Fruit fly (Drosophila melanogaster) whole organism, embryonic: ENCODE results near the gene CG10761.
A peak's percentile ranks its signal among the peaks of the same experiment; 100 is the strongest.

Experiments
- Aef1 ChIP-seq: fragments of 200-800 bp; sonication (Bioruptor generic); IDR thresholded peaks from 3 replicates; pipeline ENCODE4 v1.3.6; 2022; ENCODE audit warnings: missing biosample characterization, missing genetic modification characterization
- Atf-2 ChIP-seq: fragments of 200-800 bp; sonication (Bioruptor generic); optimal IDR thresholded peaks from 2 replicates; lab custom pipeline; 2016; ENCODE audit warnings: missing biosample characterization, missing genetic modification characterization
- CG1024 ChIP-seq: fragments of 200-800 bp; sonication (Bioruptor generic); IDR thresholded peaks from 2 replicates; pipeline ENCODE4 v1.3.6; 2022; ENCODE audit warnings: missing biosample characterization, missing genetic modification characterization
- CG10267 ChIP-seq: fragments of 200-800 bp; sonication (Bioruptor generic); optimal IDR thresholded peaks from 2 replicates; lab custom pipeline; 2018; ENCODE audit warnings: missing biosample characterization, mild to moderate bottlenecking, missing genetic modification characterization, moderate library complexity
- CG11085 ChIP-seq: fragments of 200-800 bp; sonication (Bioruptor generic); IDR thresholded peaks from 2 replicates; pipeline ENCODE4 v1.3.6; 2022; ENCODE audit warnings: missing biosample characterization, missing genetic modification characterization
- CG12744 ChIP-seq: fragments of 200-800 bp; sonication (Bioruptor generic); optimal IDR thresholded peaks from 2 replicates; lab custom pipeline; 2016; ENCODE audit warnings: missing biosample characterization, missing genetic modification characterization
- CG16813 ChIP-seq: fragments of 200-800 bp; sonication (Bioruptor generic); IDR thresholded peaks from 3 replicates; pipeline ENCODE4 v1.3.6; 2022; ENCODE audit warnings: missing biosample characterization, missing genetic modification characterization; ENCODE audit not compliant: partially characterized antibody
- CG17612 ChIP-seq: fragments of 200-800 bp; sonication (Bioruptor generic); IDR thresholded peaks from 2 replicates; pipeline ENCODE4 v1.3.6; 2022; ENCODE audit warnings: missing biosample characterization, missing genetic modification characterization
- CG18011 ChIP-seq: fragments of 200-800 bp; sonication (Bioruptor generic); optimal IDR thresholded peaks from 2 replicates; lab custom pipeline; 2017; ENCODE audit warnings: missing biosample characterization, missing genetic modification characterization, mild to moderate bottlenecking, moderate library complexity, missing genotype
- CG31441 ChIP-seq: fragments of 200-800 bp; sonication (Bioruptor generic); IDR thresholded peaks from 2 replicates; pipeline ENCODE4 v1.3.6; 2022; ENCODE audit warnings: missing biosample characterization, missing genetic modification characterization
- CG34224 ChIP-seq: fragments of 200-800 bp; sonication (Bioruptor generic); IDR thresholded peaks from 3 replicates; pipeline ENCODE4 v1.3.6; 2022; ENCODE audit warnings: missing biosample characterization, missing genetic modification characterization; ENCODE audit not compliant: partially characterized antibody
- CG43689 ChIP-seq: fragments of 200-800 bp; sonication (Bioruptor generic); IDR thresholded peaks from 2 replicates; pipeline ENCODE4 v1.3.6; 2022; ENCODE audit warnings: missing biosample characterization, missing genetic modification characterization
- CG5245 ChIP-seq: fragments of 200-800 bp; sonication (Bioruptor generic); optimal IDR thresholded peaks from 3 replicates; lab custom pipeline; 2016; ENCODE audit warnings: missing biosample characterization, missing genetic modification characterization
- CG6765 ChIP-seq: fragments of 200-800 bp; sonication (Bioruptor generic); optimal IDR thresholded peaks from 3 replicates; lab custom pipeline; 2017; ENCODE audit warnings: missing biosample characterization, mild to moderate bottlenecking, missing genetic modification characterization
- CG8290 ChIP-seq, 3 experiments: fragments of 200-800 bp; sonication (Bioruptor generic); optimal IDR thresholded peaks; 2 replicates each; lab custom pipeline; 2016 to 2019; ENCODE audit warnings: missing biosample characterization in 3 of 3, missing genetic modification characterization in 3 of 3, mild to moderate bottlenecking in 2 of 3, moderate library complexity in 1 of 3
- CG9876 ChIP-seq: fragments of 200-800 bp; sonication (Bioruptor generic); optimal IDR thresholded peaks from 2 replicates; lab custom pipeline; 2016; ENCODE audit warnings: missing biosample characterization, missing genetic modification characterization
- CrebB ChIP-seq: fragments of 200-800 bp; sonication (Bioruptor generic); optimal IDR thresholded peaks from 3 replicates; lab custom pipeline; 2018; ENCODE audit warnings: missing biosample characterization, mild to moderate bottlenecking, missing genetic modification characterization
- Dbx ChIP-seq: fragments of 200-800 bp; sonication (Bioruptor generic); IDR thresholded peaks from 3 replicates; pipeline ENCODE4 v1.3.6; 2022; ENCODE audit warnings: missing biosample characterization, missing genetic modification characterization
- Doc3 ChIP-seq: fragments of 200-800 bp; sonication (Bioruptor generic); IDR thresholded peaks from 3 replicates; pipeline ENCODE4 v1.3.6; 2022; ENCODE audit warnings: missing biosample characterization, missing genetic modification characterization; ENCODE audit not compliant: partially characterized antibody
- Drgx ChIP-seq: fragments of 200-800 bp; sonication (Bioruptor generic); IDR thresholded peaks from 2 replicates; pipeline ENCODE4 v1.3.6; 2022; ENCODE audit warnings: missing biosample characterization, missing genetic modification characterization
- GATAe ChIP-seq: fragments of 200-800 bp; sonication (Bioruptor generic); conservative IDR thresholded peaks from 2 replicates; pipeline ENCODE4 v1.3.6; 2022; ENCODE audit warnings: missing biosample characterization, missing genetic modification characterization
- Oli ChIP-seq: fragments of 200-800 bp; sonication (Bioruptor generic); optimal IDR thresholded peaks from 2 replicates; lab custom pipeline; 2018; ENCODE audit warnings: missing biosample characterization, mild to moderate bottlenecking, missing genetic modification characterization, moderate library complexity
- Ptx1 ChIP-seq: fragments of 200-800 bp; sonication (Bioruptor generic); IDR thresholded peaks from 2 replicates; pipeline ENCODE4 v1.3.6; 2022; ENCODE audit warnings: missing biosample characterization, missing genetic modification characterization
- Six4 ChIP-seq: fragments of 200-800 bp; sonication (Bioruptor generic); optimal IDR thresholded peaks from 2 replicates; lab custom pipeline; 2016; ENCODE audit warnings: missing biosample characterization, missing genetic modification characterization
- Sox100B ChIP-seq: fragments of 200-800 bp; sonication (Bioruptor generic); optimal IDR thresholded peaks from 3 replicates; lab custom pipeline; 2018; ENCODE audit warnings: missing biosample characterization, mild to moderate bottlenecking, missing genetic modification characterization
- Sox102F ChIP-seq: fragments of 200-800 bp; sonication (Bioruptor generic); optimal IDR thresholded peaks from 2 replicates; lab custom pipeline; 2018; ENCODE audit warnings: missing biosample characterization, mild to moderate bottlenecking, missing genetic modification characterization, moderate library complexity
- Vsx1 ChIP-seq: fragments of 200-800 bp; sonication (Bioruptor generic); optimal IDR thresholded peaks from 2 replicates; lab custom pipeline; 2017; ENCODE audit warnings: missing biosample characterization, mild to moderate bottlenecking, missing genetic modification characterization, missing genetic modification reagents
- bcd ChIP-seq: fragments of 200-800 bp; sonication (Bioruptor generic); optimal IDR thresholded peaks from 2 replicates; lab custom pipeline; 2017; ENCODE audit warnings: missing biosample characterization, mild to moderate bottlenecking, missing genetic modification characterization
- cad ChIP-seq: fragments of >200 bp; optimal IDR thresholded peaks from 2 replicates; lab custom pipeline; 2017; ENCODE audit warnings: missing biosample characterization, missing genetic modification characterization
- cg ChIP-seq: fragments of 200-800 bp; sonication (Bioruptor generic); optimal IDR thresholded peaks from 3 replicates; lab custom pipeline; 2019; ENCODE audit warnings: missing biosample characterization, mild to moderate bottlenecking, missing genetic modification characterization, moderate library complexity
- croc ChIP-seq: fragments of 200-800 bp; sonication (Bioruptor generic); conservative IDR thresholded peaks from 3 replicates; pipeline ENCODE4 v1.3.6; 2022; ENCODE audit warnings: missing biosample characterization, missing genetic modification characterization
- crol ChIP-seq: fragments of 200-800 bp; sonication (Bioruptor generic); IDR thresholded peaks from 2 replicates; pipeline ENCODE4 v1.3.6; 2022; ENCODE audit warnings: missing biosample characterization, missing genetic modification characterization
- ewg ChIP-seq: fragments of 200-800 bp; sonication (Bioruptor generic); optimal IDR thresholded peaks from 3 replicates; lab custom pipeline; 2017; ENCODE audit warnings: mild to moderate bottlenecking, missing biosample characterization, missing genetic modification reagents, missing genetic modification characterization
- fu2 ChIP-seq: fragments of 200-800 bp; sonication (Bioruptor generic); optimal IDR thresholded peaks from 2 replicates; lab custom pipeline; 2016; ENCODE audit warnings: missing biosample characterization, missing genetic modification characterization
- gcm ChIP-seq: fragments of 200-800 bp; sonication (Bioruptor generic); optimal IDR thresholded peaks from 2 replicates; lab custom pipeline; 2019; ENCODE audit warnings: missing biosample characterization, mild to moderate bottlenecking, missing genetic modification characterization, moderate library complexity
- grn ChIP-seq: fragments of 200-800 bp; sonication (Bioruptor generic); optimal IDR thresholded peaks from 3 replicates; lab custom pipeline; 2017; ENCODE audit warnings: missing biosample characterization, missing genetic modification characterization
- h ChIP-seq: fragments of >200 bp; optimal IDR thresholded peaks from 2 replicates; lab custom pipeline; 2017
- hb ChIP-seq: fragments of 200-800 bp; sonication (Bioruptor generic); IDR thresholded peaks from 3 replicates; pipeline ENCODE4 v1.3.6; 2022; ENCODE audit warnings: missing biosample characterization, missing genetic modification characterization; ENCODE audit not compliant: partially characterized antibody
- kni ChIP-seq: fragments of 200-800 bp; sonication (Bioruptor generic); optimal IDR thresholded peaks from 3 replicates; lab custom pipeline; 2017; ENCODE audit warnings: mild to moderate bottlenecking, missing biosample characterization, missing genetic modification reagents, missing genetic modification characterization
- lov ChIP-seq, 2 experiments: fragments of 200-800 bp in 1 of 2; fragments of >200 bp in 1 of 2; sonication (Bioruptor generic) in 1 of 2; IDR thresholded peaks in 1 of 2; optimal IDR thresholded peaks in 1 of 2; 2 replicates in 1 of 2; 3 replicates in 1 of 2; pipeline versions ENCODE4 v1.3.6 to Lab custom; 2017 to 2022; ENCODE audit warnings: missing biosample characterization in 1 of 2, missing genetic modification characterization in 1 of 2
- pita ChIP-seq: fragments of 200-800 bp; sonication (Bioruptor generic); optimal IDR thresholded peaks from 2 replicates; lab custom pipeline; 2017; ENCODE audit warnings: missing biosample characterization, mild to moderate bottlenecking, missing genetic modification characterization
- sens ChIP-seq: fragments of 200-800 bp; sonication (Bioruptor generic); peaks from one replicate; lab custom pipeline; 2016; ENCODE audit warnings: missing biosample characterization, missing genetic modification characterization
- sens-2 ChIP-seq: fragments of 200-800 bp; sonication (Bioruptor generic); IDR thresholded peaks from 2 replicates; pipeline ENCODE4 v1.3.6; 2022; ENCODE audit warnings: missing biosample characterization, missing genetic modification characterization
- seq ChIP-seq: fragments of 200-800 bp; sonication (Bioruptor generic); IDR thresholded peaks from 2 replicates; pipeline ENCODE4 v1.3.6; 2022; ENCODE audit warnings: missing biosample characterization, missing genetic modification characterization
- shn ChIP-seq: fragments of 200-800 bp; sonication (Bioruptor generic); optimal IDR thresholded peaks from 3 replicates; lab custom pipeline; 2016; ENCODE audit warnings: missing biosample characterization, missing genetic modification characterization
- sqz ChIP-seq: fragments of 200-800 bp; sonication (Bioruptor generic); optimal IDR thresholded peaks from 3 replicates; lab custom pipeline; 2018; ENCODE audit warnings: missing biosample characterization, mild to moderate bottlenecking, missing genetic modification characterization
- tin ChIP-seq: fragments of 200-800 bp; sonication (Bioruptor generic); optimal IDR thresholded peaks from 3 replicates; lab custom pipeline; 2016; ENCODE audit warnings: missing biosample characterization, missing genetic modification characterization
- tio ChIP-seq: fragments of 200-800 bp; sonication (Bioruptor generic); optimal IDR thresholded peaks from 2 replicates; lab custom pipeline; 2017; ENCODE audit warnings: missing biosample characterization, missing genetic modification characterization, inconsistent platforms
- tx ChIP-seq: fragments of 200-800 bp; sonication (Bioruptor generic); optimal IDR thresholded peaks from 2 replicates; lab custom pipeline; 2016; ENCODE audit warnings: missing biosample characterization, missing genetic modification characterization
- unpg ChIP-seq: fragments of 200-800 bp; sonication (Bioruptor generic); optimal IDR thresholded peaks from 3 replicates; lab custom pipeline; 2018; ENCODE audit warnings: missing biosample characterization, mild to moderate bottlenecking, missing genetic modification characterization, moderate library complexity
- zen ChIP-seq: fragments of 200-800 bp; sonication (Bioruptor generic); optimal IDR thresholded peaks from 3 replicates; lab custom pipeline; 2018; ENCODE audit warnings: missing biosample characterization, mild to moderate bottlenecking, missing genetic modification characterization, moderate library complexity

The CG10761 gene

DNA sequence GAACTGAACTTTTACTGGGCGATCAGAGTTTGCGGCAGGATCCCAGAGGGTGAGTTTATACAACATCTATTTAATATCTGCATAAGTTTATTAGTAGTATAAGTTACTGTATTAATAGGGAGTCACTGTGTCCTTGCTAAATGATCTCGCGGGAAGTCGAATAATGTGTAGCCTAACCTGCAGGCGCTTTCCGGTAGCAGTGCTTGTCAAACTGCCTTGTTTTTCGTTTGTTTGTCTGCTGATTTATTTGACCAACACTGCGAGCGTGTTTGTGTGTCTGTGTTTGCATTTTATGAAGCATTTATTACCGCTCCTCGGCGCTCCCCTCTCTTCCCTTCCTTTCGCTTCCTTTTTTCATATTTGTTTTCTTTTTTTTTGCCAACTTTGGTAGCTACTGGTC is 48.0 kb upstream of the CG10761 start:
- TF ChIP-seq cg (GFP tag; lab: Kevin White, UChicago), result peak; percentile 39
- no peak for TF ChIP-seq CG6765 (GFP tag; lab: Kevin White, UChicago)
- no peak for TF ChIP-seq Oli
- no peak for TF ChIP-seq shn (GFP tag; lab: Kevin White, UChicago)
- no peak for TF ChIP-seq ewg (GFP tag; lab: Kevin White, UChicago)
- TF ChIP-seq CG18011, result no peak
- no peak for TF ChIP-seq hb (GFP tag; lab: Robert Waterston, UW)
- TF ChIP-seq Aef1, result no peak
- TF ChIP-seq Doc3 (GFP tag; lab: Robert Waterston, UW), result no peak
- TF ChIP-seq Vsx1 (GFP tag; lab: Kevin White, UChicago), result no peak
- TF ChIP-seq CG10267 (tag; lab: Kevin White, UChicago), result peak; percentile 22
- no peak for TF ChIP-seq gcm
- no peak for TF ChIP-seq CrebB (tag; lab: Kevin White, UChicago)
- no peak for TF ChIP-seq CG9876
- TF ChIP-seq CG34224 (GFP tag; lab: Robert Waterston, UW), result no peak
- no peak for TF ChIP-seq CG17612 (GFP tag; lab: Robert Waterston, UW)
- TF ChIP-seq bcd (GFP tag; lab: Kevin White, UChicago), result no peak
- TF ChIP-seq Atf-2, result no peak
- TF ChIP-seq CG16813 (GFP tag; lab: Robert Waterston, UW), result 0 out of 3 replicates have a peak, but pooled peaks have one; percentile 36
- TF ChIP-seq crol (GFP tag; lab: Robert Waterston, UW), result 0 out of 2 replicates have a peak, but pooled peaks have one; percentile 27
- no peak for TF ChIP-seq CG12744 (GFP tag; lab: Kevin White, UChicago)
- no peak for TF ChIP-seq croc (GFP tag; lab: Robert Waterston, UW)
- TF ChIP-seq CG11085 (GFP tag; lab: Robert Waterston, UW), result no peak
- TF ChIP-seq Ptx1 (GFP tag; lab: Robert Waterston, UW), result no peak
- no peak for TF ChIP-seq kni (GFP tag; lab: Kevin White, UChicago)
- TF ChIP-seq GATAe (GFP tag; lab: Robert Waterston, UW), result no peak
- TF ChIP-seq CG5245 (GFP tag; lab: Kevin White, UChicago), result no peak
- no peak for TF ChIP-seq CG43689 (GFP tag; lab: Robert Waterston, UW)
- TF ChIP-seq sqz, result no peak
- TF ChIP-seq sens-2, result no peak
- no peak for TF ChIP-seq tx
- no peak for TF ChIP-seq Six4 (GFP tag; lab: Kevin White, UChicago)
- no peak for TF ChIP-seq Drgx (GFP tag; lab: Robert Waterston, UW)
- TF ChIP-seq Sox100B (GFP tag; lab: Kevin White, UChicago), result no peak
- TF ChIP-seq seq (GFP tag; lab: Robert Waterston, UW), result no peak
- TF ChIP-seq lov (optimal IDR thresholded peaks at IDR 0.05; lab: Kevin White, UChicago), result no peak
- no peak for TF ChIP-seq lov (GFP tag; IDR thresholded peaks at IDR 0.05; lab: Robert Waterston, UW)
- TF ChIP-seq CG1024 (GFP tag; lab: Robert Waterston, UW), result no peak
- no peak for TF ChIP-seq unpg (GFP tag; lab: Kevin White, UChicago)
- TF ChIP-seq sens, result peak; percentile 50
- no peak for TF ChIP-seq CG8290 (GFP tag; optimal IDR thresholded peaks at IDR 0.05; lab: Kevin White, UChicago)
- TF ChIP-seq CG8290 (tag; optimal IDR thresholded peaks at IDR 0.05; lab: Kevin White, UChicago), result no peak
- peak; percentile 93 for TF ChIP-seq cad
- no peak for TF ChIP-seq Dbx (GFP tag; lab: Robert Waterston, UW)
- peak; percentile 7 for TF ChIP-seq zen (tag; lab: Kevin White, UChicago)
- TF ChIP-seq h, result no peak
- TF ChIP-seq tin (GFP tag; lab: Kevin White, UChicago), result no peak
- peak; percentile 41 for TF ChIP-seq pita (GFP tag; lab: Kevin White, UChicago)
- no peak for TF ChIP-seq grn (GFP tag; lab: Kevin White, UChicago)
- no peak for TF ChIP-seq tio (GFP tag; lab: Kevin White, UChicago)
- no peak for TF ChIP-seq CG31441 (GFP tag; lab: Robert Waterston, UW)
- no peak for TF ChIP-seq Sox102F (GFP tag; lab: Kevin White, UChicago)
- TF ChIP-seq fu2 (GFP tag; lab: Kevin White, UChicago), result no peak
